Worm (Caenorhabditis elegans): Measurements from ENCODE around the gene frpr-7.

Gene frpr-7

DNA sequence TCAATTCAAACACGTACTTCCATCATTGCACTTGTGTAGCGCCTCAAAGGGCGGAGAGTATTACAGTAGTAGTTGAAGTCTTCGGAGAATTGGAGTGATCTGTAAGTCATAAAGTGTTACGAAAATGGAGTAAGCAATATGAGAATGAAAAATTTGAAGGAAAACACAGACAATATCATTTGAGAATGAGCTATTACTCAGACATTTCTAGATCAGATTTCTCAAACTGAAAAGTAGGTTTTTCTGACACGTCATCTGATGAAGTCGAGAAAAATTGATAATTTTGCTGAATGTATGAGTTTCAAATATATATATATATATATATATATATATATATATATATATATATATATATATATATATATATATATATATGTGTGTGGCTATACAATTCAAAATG, at the start of gene frpr-7:
Gene frpr-7, minus strand, starts transcription at position 101 of the 400 bp plus-strand sequence.
- TF ChIP-seq C38D4.7 (GFP tag; optimal IDR thresholded peaks at IDR 0.05) = no peak
- no peak for TF ChIP-seq pros-1 (tag; optimal IDR thresholded peaks at IDR 0.05)
- no peak for TF ChIP-seq T23F11.4 (GFP tag; optimal IDR thresholded peaks at IDR 0.05)
- TF ChIP-seq ceh-22 (tag; optimal IDR thresholded peaks at IDR 0.05) = no peak
- no peak for TF ChIP-seq F13H6.1 (tag; optimal IDR thresholded peaks at IDR 0.05)
- no peak for TF ChIP-seq pha-4 (tag; optimal IDR thresholded peaks at IDR 0.05)
- TF ChIP-seq lin-11 (tag; optimal IDR thresholded peaks at IDR 0.05) = no peak

DNA sequence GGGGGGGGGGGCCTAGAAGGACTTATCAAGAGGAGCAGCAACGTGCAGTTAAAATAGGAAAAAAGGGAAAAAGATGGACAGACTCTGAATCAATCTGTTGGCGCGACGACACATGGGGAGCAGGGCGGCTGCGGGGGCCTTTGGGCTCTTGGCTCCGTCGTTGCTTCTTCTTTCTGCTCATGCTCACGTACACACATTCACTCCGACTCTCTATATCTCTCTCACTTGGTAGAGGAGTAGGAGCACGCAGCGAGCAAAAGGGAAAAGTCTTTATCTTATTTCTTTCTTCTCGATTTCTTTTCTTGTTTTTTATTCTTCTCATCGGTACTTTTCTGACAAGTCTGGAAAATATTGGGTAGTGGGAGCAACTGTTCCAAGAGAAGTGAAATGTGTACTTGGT, 48.7 kb upstream of the frpr-7 start:
- TF ChIP-seq unc-3 (GFP tag; conservative IDR thresholded peaks at IDR 0.05) (no peak), unc-3 (tag; optimal IDR thresholded peaks at IDR 0.05) (no peak), ceh-31 (tag; optimal IDR thresholded peaks at IDR 0.05) (no peak), nfya-1 (tag; optimal IDR thresholded peaks at IDR 0.05) (peak; percentile 5), nhr-11 (tag; optimal IDR thresholded peaks at IDR 0.05) (no peak), ets-4 (tag; optimal IDR thresholded peaks at IDR 0.05) (no peak), gmeb-2 (tag; optimal IDR thresholded peaks at IDR 0.05) (no peak), ztf-16 (tag; optimal IDR thresholded peaks at IDR 0.05) (no peak), unc-42 (tag; optimal IDR thresholded peaks at IDR 0.05) (peak; percentile 51), fkh-10 (GFP tag; optimal IDR thresholded peaks at IDR 0.05) (no peak), ceh-24 (tag; optimal IDR thresholded peaks at IDR 0.05) (no peak), syd-9 (tag; optimal IDR thresholded peaks at IDR 0.05) (no peak), ceh-2 (tag; optimal IDR thresholded peaks at IDR 0.05) (no peak), hlh-6 (tag; optimal IDR thresholded peaks at IDR 0.05) (no peak), ceh-6 (GFP tag; optimal IDR thresholded peaks at IDR 0.05) (no peak), ceh-18 (tag; optimal IDR thresholded peaks at IDR 0.05) (peak; percentile 36), sdc-2 (tag; optimal IDR thresholded peaks at IDR 0.05) (no peak), hlh-13 (GFP tag; optimal IDR thresholded peaks at IDR 0.05) (no peak), npax-4 (tag; optimal IDR thresholded peaks at IDR 0.05) (no peak)

DNA sequence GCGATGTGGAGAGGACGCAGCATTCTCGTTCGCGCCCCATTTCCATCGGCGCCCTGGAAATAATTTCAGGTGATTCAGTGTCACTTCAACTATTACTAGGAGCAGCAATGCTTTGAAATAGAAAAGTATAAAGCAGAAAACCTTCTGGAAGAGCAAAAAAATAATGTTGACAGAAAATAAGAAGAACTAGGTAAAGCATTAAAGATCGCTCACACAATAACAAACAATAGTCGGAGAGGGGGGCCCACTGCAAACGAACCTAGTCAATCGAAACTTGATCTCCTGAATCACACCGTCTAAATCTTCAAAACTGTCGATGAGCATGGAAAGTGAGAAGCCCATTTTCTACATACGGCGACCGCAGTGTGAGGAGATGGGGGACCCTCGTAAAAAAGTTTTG, 48.2 kb upstream of the frpr-7 start:
- TF ChIP-seq fkh-6 (tag; optimal IDR thresholded peaks at IDR 0.05) (no peak), hlh-6 (tag; optimal IDR thresholded peaks at IDR 0.05) (no peak), madf-2 (tag; optimal IDR thresholded peaks at IDR 0.05) (no peak), unc-42 (tag; optimal IDR thresholded peaks at IDR 0.05) (no peak), ceh-31 (tag; optimal IDR thresholded peaks at IDR 0.05) (no peak), hlh-8 (tag; optimal IDR thresholded peaks at IDR 0.05) (no peak), ceh-2 (tag; optimal IDR thresholded peaks at IDR 0.05) (no peak), Y22D7AL.16 (tag; optimal IDR thresholded peaks at IDR 0.05) (no peak), npax-4 (tag; optimal IDR thresholded peaks at IDR 0.05) (no peak), pag-3 (tag; optimal IDR thresholded peaks at IDR 0.05; ENCODE audit: borderline replicate concordance) (no peak), nhr-11 (tag; optimal IDR thresholded peaks at IDR 0.05) (no peak)

ce11 chrX:17627382-17627781, 47.7 kb upstream of the frpr-7 start:
- peak; percentile 53 for TF ChIP-seq unc-42 (tag; optimal IDR thresholded peaks at IDR 0.05)
- no peak for TF ChIP-seq ceh-45 (GFP tag; IDR thresholded peaks at IDR 0.05)

- TF ChIP-seq pax-1 (tag; optimal IDR thresholded peaks at IDR 0.05) = no peak
- TF ChIP-seq ref-2 (tag; optimal IDR thresholded peaks at IDR 0.05) = no peak
- no peak for TF ChIP-seq elt-2 (tag; optimal IDR thresholded peaks at IDR 0.05)
- TF ChIP-seq syd-9 (tag; optimal IDR thresholded peaks at IDR 0.05) = no peak
- TF ChIP-seq sox-4 (tag; optimal IDR thresholded peaks at IDR 0.05) = no peak
- TF ChIP-seq tbx-2 (tag; optimal IDR thresholded peaks at IDR 0.05) = no peak
- TF ChIP-seq sox-2 (GFP tag; IDR thresholded peaks at IDR 0.05) = no peak
- TF ChIP-seq ceh-19 (GFP tag; optimal IDR thresholded peaks at IDR 0.05) = no peak
- no peak for TF ChIP-seq unc-42 (tag; optimal IDR thresholded peaks at IDR 0.05)
- no peak for TF ChIP-seq pat-9 (tag; optimal IDR thresholded peaks at IDR 0.05)
- no peak for TF ChIP-seq K09A11.1 (tag; optimal IDR thresholded peaks at IDR 0.05; ENCODE audit: insufficient read depth)
- no peak for TF ChIP-seq madf-2 (tag; optimal IDR thresholded peaks at IDR 0.05)
- TF ChIP-seq ceh-22 (tag; optimal IDR thresholded peaks at IDR 0.05) = no peak
Measured at ce11 chrX:17626599-17626998, 46.9 kb upstream of the frpr-7 start.

Measured in whole organism, late embryonic.